Fruit fly (Drosophila melanogaster) whole organism, pupa: Measurements from ENCODE around the gene Elo68alpha.

Experiments used
- CG15710 ChIP-seq: fragments of 200-800 bp; sonication (Bioruptor generic); optimal IDR thresholded peaks from 2 replicates; lab custom pipeline; 2018; ENCODE audit warnings: missing biosample characterization, mild to moderate bottlenecking, missing genetic modification characterization, moderate library complexity
- CG17806 ChIP-seq: fragments of 200-800 bp; sonication (Bioruptor generic); optimal IDR thresholded peaks from 2 replicates; lab custom pipeline; 2018; ENCODE audit warnings: missing biosample characterization, mild to moderate bottlenecking, missing genetic modification characterization, moderate library complexity
- CG32121 ChIP-seq: fragments of 200-800 bp; sonication (Bioruptor generic); IDR thresholded peaks from 2 replicates; pipeline ENCODE4 v1.3.6; 2022; ENCODE audit warnings: missing biosample characterization, missing genetic modification characterization
- CG34367 ChIP-seq: fragments of 200-800 bp; sonication (Bioruptor generic); optimal IDR thresholded peaks from 2 replicates; lab custom pipeline; 2018; ENCODE audit warnings: missing biosample characterization, mild to moderate bottlenecking, missing genetic modification characterization
- CG8159 ChIP-seq: fragments of 200-800 bp; sonication (Bioruptor generic); optimal IDR thresholded peaks from 3 replicates; lab custom pipeline; 2018; ENCODE audit warnings: missing biosample characterization, mild to moderate bottlenecking, missing genetic modification characterization, moderate library complexity
- D1 ChIP-seq: fragments of 200-800 bp; sonication (Bioruptor generic); optimal IDR thresholded peaks from 2 replicates; lab custom pipeline; 2018; ENCODE audit warnings: missing biosample characterization, mild to moderate bottlenecking, missing genetic modification characterization, moderate library complexity
- EcR ChIP-seq: fragments of 200-800 bp; sonication (Bioruptor generic); optimal IDR thresholded peaks from 3 replicates; lab custom pipeline; 2019; ENCODE audit warnings: missing biosample characterization, missing genetic modification characterization, mild to moderate bottlenecking, moderate library complexity, missing genetic modification reagents
- Ets98B ChIP-seq: fragments of 200-800 bp; sonication (Bioruptor generic); IDR thresholded peaks from 2 replicates; pipeline ENCODE4 v1.3.6; 2022; ENCODE audit warnings: missing biosample characterization, missing genetic modification characterization
- gl ChIP-seq: fragments of 200-800 bp; sonication (Bioruptor generic); optimal IDR thresholded peaks from 2 replicates; lab custom pipeline; 2018; ENCODE audit warnings: missing biosample characterization, mild to moderate bottlenecking, missing genetic modification characterization

DNA sequence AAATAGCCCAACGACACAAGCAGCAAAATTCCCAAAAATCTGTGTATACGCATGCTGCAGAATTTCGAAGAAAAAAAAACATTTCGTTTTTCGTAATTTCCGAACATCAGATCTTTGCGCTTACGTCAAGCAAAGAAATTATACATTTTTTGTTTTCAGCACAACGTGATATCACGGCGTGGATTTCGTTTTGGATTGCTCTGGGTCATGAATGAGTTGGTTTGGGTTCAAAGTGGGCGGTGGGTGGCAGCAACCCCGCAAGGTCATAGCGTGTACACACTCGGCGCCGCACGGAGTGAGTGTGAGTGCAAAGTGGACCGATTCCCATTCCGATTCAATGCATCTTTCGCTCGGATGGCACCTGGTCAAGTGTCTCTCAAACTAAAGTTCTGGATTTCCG lies 22.0 kb upstream of the Elo68alpha start:
- TF ChIP-seq gl (tag; lab: Kevin White, UChicago) (no peak), CG17806 (tag; lab: Kevin White, UChicago) (no peak), CG15710 (tag; lab: Kevin White, UChicago) (no peak), EcR (GFP tag; lab: Kevin White, UChicago) (no peak), CG8159 (no peak), CG32121 (GFP tag; lab: Robert Waterston, UW) (no peak), Ets98B (GFP tag; lab: Robert Waterston, UW) (no peak), CG34367 (no peak), D1 (tag; lab: Kevin White, UChicago) (no peak)
